Fruit fly (Drosophila melanogaster): ENCODE measurements around the gene pont.
A peak's percentile ranks its signal among the peaks of the same experiment; 100 is the strongest.

The pont gene

dm6 chr3R:10261800-10262199 lies at the start of gene pont, which contains the start of gene Sirt6:
Gene pont (plus strand): TSS chr3R:10262123.
Gene Sirt6 (minus strand): TSS chr3R:10261849.
- peak; percentile 67 for TF ChIP-seq CG9705 (GFP tag; optimal IDR thresholded peaks at IDR 0.05)
- peak; percentile 61 for TF ChIP-seq woc (GFP tag; optimal IDR thresholded peaks at IDR 0.05)
- TF ChIP-seq Myc (optimal IDR thresholded peaks at IDR 0.05): peak; percentile 40
- TF ChIP-seq Hnf4 (GFP tag; optimal IDR thresholded peaks at IDR 0.05): peak; percentile 77
- no peak for TF ChIP-seq CrebA (GFP tag; optimal IDR thresholded peaks at IDR 0.05; ENCODE audit: borderline replicate concordance)
- TF ChIP-seq Dfd (GFP tag; optimal IDR thresholded peaks at IDR 0.05): peak; percentile 90
- TF ChIP-seq OdsH (GFP tag; optimal IDR thresholded peaks at IDR 0.05): peak; percentile 90
- TF ChIP-seq Mio (GFP tag; optimal IDR thresholded peaks at IDR 0.05): no peak
- no peak for TF ChIP-seq jim (GFP tag; optimal IDR thresholded peaks at IDR 0.05)
- peak; percentile 97 for TF ChIP-seq Sp1 (GFP tag; optimal IDR thresholded peaks at IDR 0.05)
- TF ChIP-seq Dif (GFP tag; optimal IDR thresholded peaks at IDR 0.05; ENCODE audit: partially characterized antibody): no peak
- TF ChIP-seq Abd-B (GFP tag; optimal IDR thresholded peaks at IDR 0.05): no peak
- peak; percentile 89 for TF ChIP-seq rgr (GFP tag; optimal IDR thresholded peaks at IDR 0.05)
- no peak for TF ChIP-seq lola (GFP tag; optimal IDR thresholded peaks at IDR 0.05)
- TF ChIP-seq tai (GFP tag; optimal IDR thresholded peaks at IDR 0.05): no peak
- peak; percentile 45 for TF ChIP-seq GATAd (GFP tag; optimal IDR thresholded peaks at IDR 0.05)
- TF ChIP-seq dsf (GFP tag; optimal IDR thresholded peaks at IDR 0.05; ENCODE audit: borderline replicate concordance): peak; percentile 69
- TF ChIP-seq sage (GFP tag; optimal IDR thresholded peaks at IDR 0.05): peak; percentile 65
- no peak for TF ChIP-seq Rel (GFP tag; optimal IDR thresholded peaks at IDR 0.05)
- peak; percentile 61 for TF ChIP-seq Rel (tag; optimal IDR thresholded peaks at IDR 0.05)
- peak; percentile 63 for TF ChIP-seq ey (GFP tag; optimal IDR thresholded peaks at IDR 0.05)
- no peak for TF ChIP-seq pan (optimal IDR thresholded peaks at IDR 0.05)
- TF ChIP-seq Hr83 (GFP tag; optimal IDR thresholded peaks at IDR 0.05; ENCODE audit: poor library complexity, severe bottlenecking): no peak
- peak; percentile 96 for TF ChIP-seq HLH106 (tag; optimal IDR thresholded peaks at IDR 0.05)
- TF ChIP-seq dl (GFP tag; optimal IDR thresholded peaks at IDR 0.05; ENCODE audit: insufficient read depth in 1 of 2, partially characterized antibody in 2 of 2): no peak
- no peak for TF ChIP-seq CG32264 (GFP tag; optimal IDR thresholded peaks at IDR 0.05)
- peak; percentile 62 for TF ChIP-seq br (GFP tag; optimal IDR thresholded peaks at IDR 0.05)
- TF ChIP-seq Hr78 (GFP tag; optimal IDR thresholded peaks at IDR 0.05): no peak
- TF ChIP-seq sv (GFP tag; optimal IDR thresholded peaks at IDR 0.05): peak; percentile 78
- TF ChIP-seq fru (GFP tag; optimal IDR thresholded peaks at IDR 0.05): peak; percentile 84
- TF ChIP-seq Jra (GFP tag; optimal IDR thresholded peaks at IDR 0.05): peak; percentile 41
- no peak for TF ChIP-seq N (GFP tag; optimal IDR thresholded peaks at IDR 0.05)
- TF ChIP-seq Vsx2 (GFP tag; optimal IDR thresholded peaks at IDR 0.05; ENCODE audit: partially characterized antibody): no peak
- peak in 1 of 2 experiments; percentile 95 for TF ChIP-seq foxo (GFP tag; optimal IDR thresholded peaks at IDR 0.05)
- TF ChIP-seq psq (GFP tag; optimal IDR thresholded peaks at IDR 0.05): peak; percentile 90
- no peak for TF ChIP-seq usp (GFP tag; optimal IDR thresholded peaks at IDR 0.05)
- peak; percentile 91 for TF ChIP-seq dmrt93B (GFP tag; optimal IDR thresholded peaks at IDR 0.05)
- peak; percentile 78 for TF ChIP-seq brk (GFP tag; optimal IDR thresholded peaks at IDR 0.05)
- TF ChIP-seq h (GFP tag; optimal IDR thresholded peaks at IDR 0.05): peak; percentile 86

- no peak for TF ChIP-seq Vsx2 (GFP tag; optimal IDR thresholded peaks at IDR 0.05; ENCODE audit: partially characterized antibody)
Observed at dm6 chr3R:10212799-10213198, 49.1 kb upstream of the pont start, which contains the start of gene Timp. Gene Timp (minus strand): TSS chr3R:10213007.

dm6 chr3R:10213430-10213829 lies 48.5 kb upstream of the pont start:
- TF ChIP-seq tai (GFP tag; optimal IDR thresholded peaks at IDR 0.05) (no peak), Jra (GFP tag; optimal IDR thresholded peaks at IDR 0.05) (no peak), h (GFP tag; optimal IDR thresholded peaks at IDR 0.05) (peak; percentile 41), pan (optimal IDR thresholded peaks at IDR 0.05) (no peak), Vsx2 (GFP tag; optimal IDR thresholded peaks at IDR 0.05; ENCODE audit: partially characterized antibody) (no peak), OdsH (GFP tag; optimal IDR thresholded peaks at IDR 0.05) (peak; percentile 12), Abd-B (GFP tag; optimal IDR thresholded peaks at IDR 0.05) (no peak), Sp1 (GFP tag; optimal IDR thresholded peaks at IDR 0.05) (peak; percentile 51), dsf (GFP tag; optimal IDR thresholded peaks at IDR 0.05; ENCODE audit: borderline replicate concordance) (no peak), foxo (GFP tag; optimal IDR thresholded peaks at IDR 0.05) (peak in 1 of 2 experiments; percentile 62), brk (GFP tag; optimal IDR thresholded peaks at IDR 0.05) (no peak), Hr78 (GFP tag; optimal IDR thresholded peaks at IDR 0.05) (no peak), woc (GFP tag; optimal IDR thresholded peaks at IDR 0.05) (no peak), psq (GFP tag; optimal IDR thresholded peaks at IDR 0.05) (peak; percentile 48), ey (GFP tag; optimal IDR thresholded peaks at IDR 0.05) (no peak), Myc (optimal IDR thresholded peaks at IDR 0.05) (no peak), lola (GFP tag; optimal IDR thresholded peaks at IDR 0.05) (no peak), Rel (GFP tag; optimal IDR thresholded peaks at IDR 0.05) (no peak), Rel (tag; optimal IDR thresholded peaks at IDR 0.05) (no peak), CrebA (GFP tag; optimal IDR thresholded peaks at IDR 0.05; ENCODE audit: borderline replicate concordance) (no peak), dmrt93B (GFP tag; optimal IDR thresholded peaks at IDR 0.05) (peak; percentile 29), usp (GFP tag; optimal IDR thresholded peaks at IDR 0.05) (no peak), Dfd (GFP tag; optimal IDR thresholded peaks at IDR 0.05) (no peak), rgr (GFP tag; optimal IDR thresholded peaks at IDR 0.05) (peak; percentile 50), fru (GFP tag; optimal IDR thresholded peaks at IDR 0.05) (peak; percentile 46), sv (GFP tag; optimal IDR thresholded peaks at IDR 0.05) (peak; percentile 51), Hnf4 (GFP tag; optimal IDR thresholded peaks at IDR 0.05) (no peak), GATAd (GFP tag; optimal IDR thresholded peaks at IDR 0.05) (no peak), dl (GFP tag; optimal IDR thresholded peaks at IDR 0.05; ENCODE audit: insufficient read depth in 1 of 2, partially characterized antibody in 2 of 2) (no peak), CG9705 (GFP tag; optimal IDR thresholded peaks at IDR 0.05) (no peak), CG32264 (GFP tag; optimal IDR thresholded peaks at IDR 0.05) (no peak), Dif (GFP tag; optimal IDR thresholded peaks at IDR 0.05; ENCODE audit: partially characterized antibody) (no peak), HLH106 (tag; optimal IDR thresholded peaks at IDR 0.05) (peak; percentile 66), Mio (GFP tag; optimal IDR thresholded peaks at IDR 0.05) (no peak)

All from whole organism, wandering third instar larva.